Worm (Caenorhabditis elegans): Measurements from ENCODE around the gene Y42A5A.3.

The Y42A5A.3 gene

DNA sequence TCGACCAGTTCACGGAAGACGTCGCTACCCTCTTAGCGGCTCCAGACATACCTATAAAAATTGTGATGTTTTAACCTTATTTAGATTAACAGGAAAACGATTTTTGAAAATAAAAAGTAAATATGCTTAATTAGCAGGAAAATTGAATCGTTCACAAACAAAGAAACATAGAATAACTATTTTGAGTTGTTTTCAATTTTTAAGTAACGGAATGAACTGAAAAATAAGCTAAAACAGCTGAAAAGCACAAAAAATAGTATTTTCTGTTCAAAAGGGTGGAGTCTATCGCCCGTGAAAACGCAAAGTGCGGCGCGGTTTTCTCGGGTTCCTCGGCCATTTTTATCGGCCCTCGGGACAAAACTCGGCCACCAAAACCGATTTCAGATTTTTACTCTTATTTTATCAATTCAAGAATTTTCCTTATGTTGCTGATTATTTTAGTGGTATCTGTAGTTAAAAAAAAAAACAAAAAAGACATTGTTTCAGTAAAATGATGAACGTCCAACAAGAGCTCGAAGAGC, 28.1 kb upstream of the Y42A5A.3 start, which contains the start of the genes atp-5 and lmtr-3 (continued):
- TF ChIP-seq attf-3 (GFP tag; conservative IDR thresholded peaks at IDR 0.05) = peak; percentile 63; the same call in 1 of the 2 replicates
- peak; percentile 22 for TF ChIP-seq snpc-1.1 (tag; optimal IDR thresholded peaks at IDR 0.05; ENCODE audit: insufficient read depth)
- no peak for TF ChIP-seq nfya-1 (tag; optimal IDR thresholded peaks at IDR 0.05; ENCODE audit: borderline replicate concordance, insufficient read depth)
- peak; percentile 93 for TF ChIP-seq dox-1 (GFP tag; IDR thresholded peaks at IDR 0.05)
- peak; percentile 81 for TF ChIP-seq nhr-80 (tag; optimal IDR thresholded peaks at IDR 0.05)
- TF ChIP-seq efl-1 (GFP tag; optimal IDR thresholded peaks at IDR 0.05) = peak; percentile 37
- TF ChIP-seq lin-54 (GFP tag; optimal IDR thresholded peaks at IDR 0.05) = peak; percentile 67
- TF ChIP-seq egl-44 (GFP tag; IDR thresholded peaks at IDR 0.05) = no peak
- TF ChIP-seq lin-35 (GFP tag; optimal IDR thresholded peaks at IDR 0.05) = peak in 1 of 3 experiments; percentile 24
- peak; percentile 56 for TF ChIP-seq ceh-91 (GFP tag; IDR thresholded peaks at IDR 0.05)
- peak; percentile 23 for TF ChIP-seq ccch-3 (GFP tag; optimal IDR thresholded peaks at IDR 0.05)
- no peak for TF ChIP-seq ceh-58 (GFP tag; IDR thresholded peaks at IDR 0.05)
- TF ChIP-seq F10E7.11 (tag; optimal IDR thresholded peaks at IDR 0.05) = no peak
- peak; percentile 94 for TF ChIP-seq bed-2 (GFP tag; IDR thresholded peaks at IDR 0.05)
- TF ChIP-seq tlf-1 (GFP tag; optimal IDR thresholded peaks at IDR 0.05) = peak; percentile 30
- TF ChIP-seq B0035.1 (tag; optimal IDR thresholded peaks at IDR 0.05) = no peak
- peak; percentile 76 for TF ChIP-seq B0019.2 (GFP tag; conservative IDR thresholded peaks at IDR 0.05)
- peak; percentile 76 for TF ChIP-seq Y67H2A.10 (GFP tag; conservative IDR thresholded peaks at IDR 0.05)
- TF ChIP-seq ceh-100 (GFP tag; IDR thresholded peaks at IDR 0.05) = peak; percentile 75
- TF ChIP-seq aptf-2 (GFP tag; conservative IDR thresholded peaks at IDR 0.05) = peak; percentile 62
- TF ChIP-seq ztf-28 (GFP tag; IDR thresholded peaks at IDR 0.05) = peak; percentile 88
- TF ChIP-seq Y79H2A.3 (GFP tag; conservative IDR thresholded peaks at IDR 0.05) = peak; percentile 74; the same call in 1 of the 2 replicates
- TF ChIP-seq fkh-3 (tag; optimal IDR thresholded peaks at IDR 0.05) = no peak
- no peak for TF ChIP-seq T07F8.4 (tag; optimal IDR thresholded peaks at IDR 0.05)
- TF ChIP-seq unc-130 (GFP tag; optimal IDR thresholded peaks at IDR 0.05) = peak; percentile 92
- no peak for TF ChIP-seq repo-1 (tag; optimal IDR thresholded peaks at IDR 0.05)
- TF ChIP-seq F37B4.10 (GFP tag; IDR thresholded peaks at IDR 0.05) = no peak
- TF ChIP-seq F33H1.4 (GFP tag; IDR thresholded peaks at IDR 0.05) = peak; percentile 31; the same call in 1 of the 2 replicates
- TF ChIP-seq rcor-1 (GFP tag; IDR thresholded peaks at IDR 0.05) = peak; percentile 56
- peak; percentile 33; the same call in 1 of the 2 replicates for TF ChIP-seq lin-26 (GFP tag; IDR thresholded peaks at IDR 0.05)
- peak; percentile 0 for TF ChIP-seq F49E8.2 (tag; optimal IDR thresholded peaks at IDR 0.05; ENCODE audit: insufficient read depth)
- TF ChIP-seq C06A6.2 (GFP tag; conservative IDR thresholded peaks at IDR 0.05) = 0 out of 2 replicates have a peak, but pooled peaks have one; percentile 22
- TF ChIP-seq tbp1 (GFP tag; optimal IDR thresholded peaks at IDR 0.05) = peak; percentile 47
- no peak; the same call in 1 of the 2 replicates for TF ChIP-seq ztf-6 (GFP tag; IDR thresholded peaks at IDR 0.05)
- TF ChIP-seq madf-10 (tag; optimal IDR thresholded peaks at IDR 0.05) = peak; percentile 68
- TF ChIP-seq B0261.1 (tag; optimal IDR thresholded peaks at IDR 0.05) = no peak
- TF ChIP-seq snpc-3.4 (tag; optimal IDR thresholded peaks at IDR 0.05) = peak; percentile 36
- TF ChIP-seq sptf-2 (GFP tag; optimal IDR thresholded peaks at IDR 0.05) = no peak
- TF ChIP-seq mcd-1 (GFP tag; IDR thresholded peaks at IDR 0.05) = peak; percentile 64
- TF ChIP-seq him-1 (tag; optimal IDR thresholded peaks at IDR 0.05) = peak; percentile 4
- TF ChIP-seq ztf-25 (GFP tag; IDR thresholded peaks at IDR 0.05) = peak; percentile 90
- peak; percentile 29 for TF ChIP-seq snpc-4 (GFP tag; optimal IDR thresholded peaks at IDR 0.05)
- TF ChIP-seq snpc-4 (tag; optimal IDR thresholded peaks at IDR 0.05) = peak; percentile 7 to 62 (median 49)
- TF ChIP-seq dpff-1 (tag; optimal IDR thresholded peaks at IDR 0.05) = no peak
- no peak for TF ChIP-seq B0336.3 (GFP tag; IDR thresholded peaks at IDR 0.05)
- peak; percentile 64 to 74 for TF ChIP-seq rec-8 (tag; optimal IDR thresholded peaks at IDR 0.05)
- TF ChIP-seq athp-1 (tag; optimal IDR thresholded peaks at IDR 0.05) = peak; percentile 47
